Fruit fly (Drosophila melanogaster): ENCODE data around the gene Actn3.

Actn3 gene

dm6 chr3R:16951374-16951773 lies 26.2 kb downstream of the Actn3 start:
- TF ChIP-seq CG4496 (GFP tag; IDR thresholded peaks at IDR 0.05) = no peak
- no peak for TF ChIP-seq CG15710 (tag; optimal IDR thresholded peaks at IDR 0.05)
- no peak for TF ChIP-seq CG8301 (tag; optimal IDR thresholded peaks at IDR 0.05)
- no peak for TF ChIP-seq CG32121 (GFP tag; IDR thresholded peaks at IDR 0.05)
- no peak for TF ChIP-seq Pif1A (GFP tag; optimal IDR thresholded peaks at IDR 0.05)
- TF ChIP-seq CG13204 (GFP tag; optimal IDR thresholded peaks at IDR 0.05) = no peak
- no peak for TF ChIP-seq Ets98B (GFP tag; IDR thresholded peaks at IDR 0.05)
- TF ChIP-seq CG17806 (tag; optimal IDR thresholded peaks at IDR 0.05) = no peak
- no peak for TF ChIP-seq CG9948 (tag; optimal IDR thresholded peaks at IDR 0.05)
- TF ChIP-seq EcR (GFP tag; optimal IDR thresholded peaks at IDR 0.05) = no peak
- no peak for TF ChIP-seq Snoo (tag; optimal IDR thresholded peaks at IDR 0.05)
- no peak for TF ChIP-seq Pif1B (GFP tag; optimal IDR thresholded peaks at IDR 0.05)
- TF ChIP-seq rn (GFP tag; IDR thresholded peaks at IDR 0.05) = no peak
- TF ChIP-seq CG34367 (tag; optimal IDR thresholded peaks at IDR 0.05) = no peak
- no peak for TF ChIP-seq CG12605 (GFP tag; IDR thresholded peaks at IDR 0.05)
- no peak for TF ChIP-seq fd96Ca (GFP tag; IDR thresholded peaks at IDR 0.05)
- no peak for TF ChIP-seq D1 (tag; optimal IDR thresholded peaks at IDR 0.05)
- no peak for TF ChIP-seq CG10348 (GFP tag; IDR thresholded peaks at IDR 0.05)

- TF ChIP-seq CG4496 (GFP tag; IDR thresholded peaks at IDR 0.05) = peak; percentile 84
- peak; percentile 20 for TF ChIP-seq CG8159 (tag; optimal IDR thresholded peaks at IDR 0.05)
- peak; percentile 12 for TF ChIP-seq D1 (tag; optimal IDR thresholded peaks at IDR 0.05)
- no peak for TF ChIP-seq CG10348 (GFP tag; IDR thresholded peaks at IDR 0.05)
- no peak for TF ChIP-seq CG9948 (tag; optimal IDR thresholded peaks at IDR 0.05)
- TF ChIP-seq Pif1A (GFP tag; optimal IDR thresholded peaks at IDR 0.05) = peak; percentile 3
- no peak for TF ChIP-seq Snoo (tag; optimal IDR thresholded peaks at IDR 0.05)
- TF ChIP-seq CG14655 (GFP tag; optimal IDR thresholded peaks at IDR 0.05) = peak; percentile 40
- TF ChIP-seq Ets98B (GFP tag; IDR thresholded peaks at IDR 0.05) = no peak; the same call in 1 of the 2 replicates
- peak; percentile 20; the same call in 1 of the 2 replicates for TF ChIP-seq CG32121 (GFP tag; IDR thresholded peaks at IDR 0.05)
- TF ChIP-seq CG34367 (tag; optimal IDR thresholded peaks at IDR 0.05) = peak; percentile 22
- peak; percentile 23 for TF ChIP-seq CG15710 (tag; optimal IDR thresholded peaks at IDR 0.05)
- peak; percentile 21 for TF ChIP-seq CG8301 (tag; optimal IDR thresholded peaks at IDR 0.05)
- TF ChIP-seq EcR (GFP tag; optimal IDR thresholded peaks at IDR 0.05) = no peak
- TF ChIP-seq gl (tag; optimal IDR thresholded peaks at IDR 0.05) = peak; percentile 28
- peak; percentile 5; the same call in 1 of the 2 replicates for TF ChIP-seq rn (GFP tag; IDR thresholded peaks at IDR 0.05)
- peak; percentile 85 for TF ChIP-seq fd96Ca (GFP tag; IDR thresholded peaks at IDR 0.05)
- no peak for TF ChIP-seq CG13204 (GFP tag; optimal IDR thresholded peaks at IDR 0.05)
- TF ChIP-seq CG12605 (GFP tag; IDR thresholded peaks at IDR 0.05) = peak; percentile 21; the same call in 1 of the 2 replicates
- no peak for TF ChIP-seq CG17806 (tag; optimal IDR thresholded peaks at IDR 0.05)
- TF ChIP-seq Pif1B (GFP tag; optimal IDR thresholded peaks at IDR 0.05) = no peak
Measured at dm6 chr3R:16948667-16949066, 28.9 kb downstream of the Actn3 start.

- TF ChIP-seq D1 (tag; optimal IDR thresholded peaks at IDR 0.05) (no peak), CG9948 (tag; optimal IDR thresholded peaks at IDR 0.05) (no peak), CG13204 (GFP tag; optimal IDR thresholded peaks at IDR 0.05) (no peak)
Measured at dm6 chr3R:16944267-16944666, 33.3 kb downstream of the Actn3 start.

- TF ChIP-seq EcR (GFP tag; optimal IDR thresholded peaks at IDR 0.05) (no peak), CG15710 (tag; optimal IDR thresholded peaks at IDR 0.05) (no peak), D1 (tag; optimal IDR thresholded peaks at IDR 0.05) (no peak), CG8159 (tag; optimal IDR thresholded peaks at IDR 0.05) (peak; percentile 27), CG14655 (GFP tag; optimal IDR thresholded peaks at IDR 0.05) (peak; percentile 35), CG13204 (GFP tag; optimal IDR thresholded peaks at IDR 0.05) (no peak)
Measured at dm6 chr3R:16941285-16941684, 36.3 kb downstream of the Actn3 start.

dm6 chr3R:16940520-16940919 lies 37.1 kb downstream of the Actn3 start:
- TF ChIP-seq fd96Ca (GFP tag; IDR thresholded peaks at IDR 0.05) = no peak
- no peak for TF ChIP-seq Ets98B (GFP tag; IDR thresholded peaks at IDR 0.05)
- TF ChIP-seq Pif1B (GFP tag; optimal IDR thresholded peaks at IDR 0.05) = no peak
- TF ChIP-seq gl (tag; optimal IDR thresholded peaks at IDR 0.05) = no peak
- no peak for TF ChIP-seq CG32121 (GFP tag; IDR thresholded peaks at IDR 0.05)

- TF ChIP-seq CG14655 (GFP tag; optimal IDR thresholded peaks at IDR 0.05) (no peak), gl (tag; optimal IDR thresholded peaks at IDR 0.05) (no peak), rn (GFP tag; IDR thresholded peaks at IDR 0.05) (no peak), Pif1A (GFP tag; optimal IDR thresholded peaks at IDR 0.05) (no peak), D1 (tag; optimal IDR thresholded peaks at IDR 0.05) (no peak), CG8159 (tag; optimal IDR thresholded peaks at IDR 0.05) (no peak), Ets98B (GFP tag; IDR thresholded peaks at IDR 0.05) (no peak), CG13204 (GFP tag; optimal IDR thresholded peaks at IDR 0.05) (no peak), CG10348 (GFP tag; IDR thresholded peaks at IDR 0.05) (no peak)
Measured at dm6 chr3R:16936319-16936718, 41.3 kb downstream of the Actn3 start.

All from whole organism, pupa.